Worm (Caenorhabditis elegans): ENCODE results near the gene T05A7.1.
"Not testable (repeated sequence)": the region's sequence is repeated elsewhere in the genome, so short reads cannot be mapped to it uniquely, and the experiment has no call there.

The T05A7.1 gene

ce11 chrII:4673670-4674069 lies 4.3 kb upstream of the T05A7.1 start:
- TF ChIP-seq unc-62 (GFP tag; optimal IDR thresholded peaks at IDR 0.05) = no peak

- TF ChIP-seq unc-62 (GFP tag; optimal IDR thresholded peaks at IDR 0.05) = no peak
These were observed 3.8 kb upstream of the T05A7.1 start for ce11 chrII:4674188-4674587.

ce11 chrII:4675481-4675880 lies 2.5 kb upstream of the T05A7.1 start, which contains the start of gene T05A7.3:
Gene T05A7.3 (plus strand): TSS chrII:4675781.
- no peak for TF ChIP-seq unc-62 (GFP tag; optimal IDR thresholded peaks at IDR 0.05)

ce11 chrII:4676241-4676640 lies 1.8 kb upstream of the T05A7.1 start:
- TF ChIP-seq unc-62 (GFP tag; optimal IDR thresholded peaks at IDR 0.05) = no peak

- no peak for TF ChIP-seq unc-62 (GFP tag; optimal IDR thresholded peaks at IDR 0.05)
These were observed 3.4 kb downstream of the T05A7.1 start, which contains the start of gene T05A7.7 for ce11 chrII:4681391-4681790. Gene T05A7.7 (minus strand): TSS chrII:4681491.

ce11 chrII:4683693-4684092 lies 5.7 kb downstream of the T05A7.1 start, which contains the start of gene sre-40:
Gene sre-40 (minus strand): TSS chrII:4683793.
- no peak for TF ChIP-seq unc-62 (GFP tag; optimal IDR thresholded peaks at IDR 0.05)

- TF ChIP-seq unc-62 (GFP tag; optimal IDR thresholded peaks at IDR 0.05) = no peak
These were observed 6.8 kb downstream of the T05A7.1 start for ce11 chrII:4684852-4685251.

ce11 chrII:4686941-4687340 lies 8.9 kb downstream of the T05A7.1 start, which contains the start of gene sre-39:
Gene sre-39 (plus strand): TSS chrII:4687241.
- TF ChIP-seq unc-62 (GFP tag; optimal IDR thresholded peaks at IDR 0.05) = no peak

ce11 chrII:4689477-4689876 lies 11.5 kb downstream of the T05A7.1 start, which contains the start of gene F10G7.12:
Gene F10G7.12 (plus strand): TSS chrII:4689777.
- no peak for TF ChIP-seq unc-62 (GFP tag; optimal IDR thresholded peaks at IDR 0.05)

- TF ChIP-seq unc-62 (GFP tag; optimal IDR thresholded peaks at IDR 0.05) = no peak
These were observed 15.1 kb downstream of the T05A7.1 start, which contains the start of gene F10G7.5 for ce11 chrII:4693129-4693528. Gene F10G7.5 (plus strand): TSS chrII:4693414.

- TF ChIP-seq unc-62 (GFP tag; optimal IDR thresholded peaks at IDR 0.05) = no peak
These were observed 18.0 kb downstream of the T05A7.1 start for ce11 chrII:4696055-4696454.

ce11 chrII:4698266-4698771 lies 20.3 kb downstream of the T05A7.1 start, which contains the start of the genes rpn-5 and scc-1:
Gene rpn-5 (minus strand): TSS chrII:4698427.
Gene scc-1 (plus strand): TSS chrII:4698721.
- no peak for TF ChIP-seq unc-62 (GFP tag; optimal IDR thresholded peaks at IDR 0.05)

- not testable (repeated sequence) for TF ChIP-seq unc-62 (GFP tag; optimal IDR thresholded peaks at IDR 0.05)
These were observed 23.6 kb downstream of the T05A7.1 start, which contains the start of gene unc-85 for ce11 chrII:4701482-4702119. Gene unc-85 (plus strand): TSS chrII:4702069.

- TF ChIP-seq unc-62 (GFP tag; optimal IDR thresholded peaks at IDR 0.05) = no peak
These were observed 25.0 kb downstream of the T05A7.1 start for ce11 chrII:4703011-4703410.

- TF ChIP-seq unc-62 (GFP tag; optimal IDR thresholded peaks at IDR 0.05) = no peak
These were observed 28.4 kb downstream of the T05A7.1 start, which contains the start of the genes F10G7.9 and tsn-1 for ce11 chrII:4706359-4706871. Gene F10G7.9 (minus strand): TSS chrII:4706485. Gene tsn-1 (plus strand): TSS chrII:4706821.

ce11 chrII:4710120-4710519 lies 32.1 kb downstream of the T05A7.1 start, which contains the start of gene tag-151:
Gene tag-151 (plus strand): TSS chrII:4710277.
- no peak for TF ChIP-seq unc-62 (GFP tag; optimal IDR thresholded peaks at IDR 0.05)

ce11 chrII:4710813-4711212 lies 32.8 kb downstream of the T05A7.1 start:
- no peak for TF ChIP-seq unc-62 (GFP tag; optimal IDR thresholded peaks at IDR 0.05)
